In the genomic region with DNA sequence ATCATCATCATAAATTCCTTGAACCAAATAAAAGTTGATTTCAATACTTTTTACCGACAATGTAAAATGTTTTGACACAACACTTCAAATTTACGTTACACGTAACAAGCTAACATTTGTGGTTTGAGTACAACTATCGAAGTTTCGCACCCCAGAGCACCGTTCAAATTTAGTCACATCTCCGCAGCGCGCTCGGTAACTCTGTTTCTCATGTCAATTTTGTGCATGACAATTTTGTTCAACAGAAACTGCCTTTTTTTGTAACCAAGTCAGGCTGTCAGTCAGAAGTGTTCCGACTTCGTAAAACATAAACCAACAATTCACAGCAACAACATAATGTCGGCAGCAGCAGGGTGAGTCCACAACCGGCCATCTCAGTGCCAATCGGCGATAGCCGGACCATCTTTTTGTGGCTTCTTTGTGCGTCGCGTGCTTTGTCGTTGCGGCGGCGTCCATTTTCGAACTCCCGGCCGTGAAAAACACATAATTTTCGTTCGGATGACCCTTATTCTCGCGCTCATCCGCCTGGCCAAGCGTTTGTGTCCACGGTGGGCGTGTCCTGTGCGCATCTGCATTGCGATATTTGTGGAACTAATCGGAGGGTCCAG, we compare ENCODE assay signal across 1 fruit fly cellular context.
A peak's percentile ranks its signal among the peaks of the same experiment; 100 is the strongest.
TF ChIP-seq lines count a peak whose summit lies in the region.

p23 (plus strand) TSS at position 194 of the 608 bp plus-strand sequence.

TF ChIP-seq in whole organism, embryonic, 481 proteins besides CTCF, POLR2A, EP300 and RAD21 (continued from another document and continues in another):
- TF ChIP-seq Neu2 (GFP tag; optimal IDR thresholded peaks at IDR 0.05; lab: Kevin White, UChicago; ENCODE audit: borderline replicate concordance) = no peak
- TF ChIP-seq ERR (GFP tag; optimal IDR thresholded peaks at IDR 0.05; lab: Kevin White, UChicago) = peak; percentile 31
- TF ChIP-seq CG12942 (GFP tag; optimal IDR thresholded peaks at IDR 0.05; lab: Kevin White, UChicago) = no peak
- TF ChIP-seq Fer1 (GFP tag; optimal IDR thresholded peaks at IDR 0.05; lab: Kevin White, UChicago) = no peak
- no peak for TF ChIP-seq CG11456 (GFP tag; IDR thresholded peaks at IDR 0.05; lab: Robert Waterston, UW)
- TF ChIP-seq CG6654 (GFP tag; optimal IDR thresholded peaks at IDR 0.05; lab: Kevin White, UChicago) = no peak
- TF ChIP-seq D19A (tag; optimal IDR thresholded peaks at IDR 0.05; lab: Kevin White, UChicago) = no peak
- TF ChIP-seq CG14860 (GFP tag; IDR thresholded peaks at IDR 0.05; lab: Robert Waterston, UW; ENCODE audit: partially characterized antibody) = no peak; the same call in 2 of the 3 replicates
- TF ChIP-seq kah (GFP tag; optimal IDR thresholded peaks at IDR 0.05; lab: Kevin White, UChicago) = no peak
- peak; percentile 59 for TF ChIP-seq CG13624 (GFP tag; optimal IDR thresholded peaks at IDR 0.05; lab: Kevin White, UChicago)
- TF ChIP-seq gem (tag; optimal IDR thresholded peaks at IDR 0.05; lab: Kevin White, UChicago) = no peak
- TF ChIP-seq CG6854 (GFP tag; optimal IDR thresholded peaks at IDR 0.05; lab: Kevin White, UChicago) = no peak
- no peak for TF ChIP-seq Drgx (GFP tag; IDR thresholded peaks at IDR 0.05; lab: Robert Waterston, UW)
- TF ChIP-seq Xbp1 (GFP tag; optimal IDR thresholded peaks at IDR 0.05; lab: Kevin White, UChicago) = peak; percentile 10
- 0 out of 2 replicates have a peak, but pooled peaks have one; percentile 27 for TF ChIP-seq unc-4 (GFP tag; IDR thresholded peaks at IDR 0.05; lab: Robert Waterston, UW; ENCODE audit: partially characterized antibody)
- peak; percentile 27; the same call in 1 of the 2 replicates for TF ChIP-seq CG32532 (GFP tag; IDR thresholded peaks at IDR 0.05; lab: Robert Waterston, UW)
- TF ChIP-seq pita (GFP tag; optimal IDR thresholded peaks at IDR 0.05; lab: Kevin White, UChicago) = peak; percentile 94
- TF ChIP-seq Dip2 (GFP tag; IDR thresholded peaks at IDR 0.05; lab: Robert Waterston, UW) = no peak
- peak; percentile 32 for TF ChIP-seq gsb-n (tag; optimal IDR thresholded peaks at IDR 0.05; lab: Kevin White, UChicago)
- TF ChIP-seq cas (GFP tag; IDR thresholded peaks at IDR 0.05; lab: Robert Waterston, UW) = no peak
- TF ChIP-seq NfI (GFP tag; optimal IDR thresholded peaks at IDR 0.05; lab: Kevin White, UChicago) = peak; percentile 9
- no peak for TF ChIP-seq crol (GFP tag; IDR thresholded peaks at IDR 0.05; lab: Robert Waterston, UW)
- TF ChIP-seq Side (GFP tag; optimal IDR thresholded peaks at IDR 0.05; lab: Kevin White, UChicago) = peak; percentile 8
- TF ChIP-seq wor (GFP tag; IDR thresholded peaks at IDR 0.05; lab: Robert Waterston, UW) = no peak
- no peak for TF ChIP-seq CG12071 (GFP tag; optimal IDR thresholded peaks at IDR 0.05; lab: Kevin White, UChicago)
- peak; percentile 41 for TF ChIP-seq ewg (GFP tag; optimal IDR thresholded peaks at IDR 0.05; lab: Kevin White, UChicago)
- no peak for TF ChIP-seq CG2120 (GFP tag; optimal IDR thresholded peaks at IDR 0.05; lab: Kevin White, UChicago)
- no peak for TF ChIP-seq CG18476 (GFP tag; optimal IDR thresholded peaks at IDR 0.05; lab: Kevin White, UChicago)
- peak; percentile 83 for TF ChIP-seq Med (GFP tag; lab: Kevin White, UChicago)
- no peak for TF ChIP-seq CG6689 (GFP tag; IDR thresholded peaks at IDR 0.05; lab: Robert Waterston, UW)
- TF ChIP-seq HLHmδ (GFP tag; optimal IDR thresholded peaks at IDR 0.05; lab: Kevin White, UChicago) = no peak
- TF ChIP-seq Scr (GFP tag; IDR thresholded peaks at IDR 0.05; lab: Robert Waterston, UW; ENCODE audit: partially characterized antibody) = peak; percentile 43; the same call in 1 of the 2 replicates
- no peak for TF ChIP-seq CG12219 (GFP tag; optimal IDR thresholded peaks at IDR 0.05; lab: Kevin White, UChicago)
- TF ChIP-seq CG2129 (GFP tag; IDR thresholded peaks at IDR 0.05; lab: Robert Waterston, UW; ENCODE audit: partially characterized antibody) = no peak
- TF ChIP-seq CG17912 (GFP tag; optimal IDR thresholded peaks at IDR 0.05; lab: Kevin White, UChicago) = no peak
- TF ChIP-seq CG10565 (GFP tag; optimal IDR thresholded peaks at IDR 0.05; lab: Kevin White, UChicago) = no peak
- TF ChIP-seq pan (optimal IDR thresholded peaks at IDR 0.05; lab: Kevin White, UChicago) = no peak
- no peak for TF ChIP-seq pan (GFP tag; optimal IDR thresholded peaks at IDR 0.05 in 1 of 2, IDR thresholded peaks at IDR 0.05 in 1 of 2)
- no peak for TF ChIP-seq Deaf1 (tag; optimal IDR thresholded peaks at IDR 0.05; lab: Kevin White, UChicago)
- no peak for TF ChIP-seq CG11560 (tag; IDR thresholded peaks at IDR 0.05; lab: Robert Waterston, UW)
- TF ChIP-seq phol (tag; optimal IDR thresholded peaks at IDR 0.05; lab: Kevin White, UChicago) = peak; percentile 19
- peak; percentile 32; the same call in 1 of the 3 replicates for TF ChIP-seq row (GFP tag; IDR thresholded peaks at IDR 0.05; lab: Robert Waterston, UW)
- no peak for TF ChIP-seq fd3F (GFP tag; optimal IDR thresholded peaks at IDR 0.05; lab: Kevin White, UChicago)
- TF ChIP-seq CG9215 (GFP tag; IDR thresholded peaks at IDR 0.05; lab: Robert Waterston, UW) = no peak
- no peak for TF ChIP-seq Hr39 (optimal IDR thresholded peaks at IDR 0.05; lab: Kevin White, UChicago)
- no peak for TF ChIP-seq so (GFP tag; IDR thresholded peaks at IDR 0.05; lab: Robert Waterston, UW)
- TF ChIP-seq twi (tag; optimal IDR thresholded peaks at IDR 0.05; lab: Kevin White, UChicago) = no peak
- no peak for TF ChIP-seq BtbVII (GFP tag; optimal IDR thresholded peaks at IDR 0.05; lab: Kevin White, UChicago)
- no peak for TF ChIP-seq CG10979 (tag; optimal IDR thresholded peaks at IDR 0.05; lab: Kevin White, UChicago)
- no peak for TF ChIP-seq CG8388 (GFP tag; optimal IDR thresholded peaks at IDR 0.05; lab: Kevin White, UChicago)
- peak; percentile 87 for TF ChIP-seq MBD-R2 (GFP tag; IDR thresholded peaks at IDR 0.05; lab: Robert Waterston, UW)
- no peak for TF ChIP-seq cato (GFP tag; optimal IDR thresholded peaks at IDR 0.05; lab: Kevin White, UChicago; ENCODE audit: borderline replicate concordance)
- TF ChIP-seq ap (GFP tag; IDR thresholded peaks at IDR 0.05; lab: Robert Waterston, UW) = no peak
- TF ChIP-seq CG5953 (GFP tag; IDR thresholded peaks at IDR 0.05; lab: Robert Waterston, UW) = no peak
- TF ChIP-seq fru (optimal IDR thresholded peaks at IDR 0.05; lab: Kevin White, UChicago) = no peak
- no peak for TF ChIP-seq bab2 (GFP tag; optimal IDR thresholded peaks at IDR 0.05; lab: Kevin White, UChicago)
- TF ChIP-seq rib (GFP tag; IDR thresholded peaks at IDR 0.05; lab: Robert Waterston, UW) = no peak
- TF ChIP-seq slbo (GFP tag; IDR thresholded peaks at IDR 0.05; lab: Robert Waterston, UW) = no peak
- TF ChIP-seq eyg (GFP tag; optimal IDR thresholded peaks at IDR 0.05; lab: Kevin White, UChicago) = no peak
- TF ChIP-seq CG6683 (GFP tag; optimal IDR thresholded peaks at IDR 0.05; lab: Kevin White, UChicago) = no peak
- TF ChIP-seq Hmx (GFP tag; optimal IDR thresholded peaks at IDR 0.05; lab: Kevin White, UChicago) = no peak
- no peak for TF ChIP-seq CG10366 (GFP tag; IDR thresholded peaks at IDR 0.05; lab: Robert Waterston, UW)
- TF ChIP-seq Hr3 (GFP tag; optimal IDR thresholded peaks at IDR 0.05; lab: Kevin White, UChicago) = no peak
- no peak for TF ChIP-seq CG17568 (GFP tag; optimal IDR thresholded peaks at IDR 0.05; lab: Kevin White, UChicago)
- TF ChIP-seq CG14014 (GFP tag; IDR thresholded peaks at IDR 0.05; lab: Robert Waterston, UW) = no peak
- peak; percentile 90 for TF ChIP-seq CG9797 (GFP tag; optimal IDR thresholded peaks at IDR 0.05; lab: Kevin White, UChicago)
- no peak for TF ChIP-seq CG14667 (GFP tag; IDR thresholded peaks at IDR 0.05; lab: Robert Waterston, UW)
- TF ChIP-seq CG1832 (GFP tag; optimal IDR thresholded peaks at IDR 0.05; lab: Kevin White, UChicago) = no peak
- no peak for TF ChIP-seq sc (optimal IDR thresholded peaks at IDR 0.05; lab: Kevin White, UChicago)
- no peak for TF ChIP-seq sc (GFP tag; optimal IDR thresholded peaks at IDR 0.05; lab: Kevin White, UChicago)
- TF ChIP-seq CG7745 (tag; optimal IDR thresholded peaks at IDR 0.05; lab: Kevin White, UChicago) = no peak
- no peak for TF ChIP-seq ash1 (GFP tag; optimal IDR thresholded peaks at IDR 0.05; lab: Kevin White, UChicago)
- TF ChIP-seq pum (GFP tag; optimal IDR thresholded peaks at IDR 0.05; lab: Kevin White, UChicago) = no peak
- no peak for TF ChIP-seq kni (GFP tag; optimal IDR thresholded peaks at IDR 0.05; lab: Kevin White, UChicago)
- TF ChIP-seq abd-A (tag; optimal IDR thresholded peaks at IDR 0.05; lab: Kevin White, UChicago) = no peak
- no peak for TF ChIP-seq Hey (tag; optimal IDR thresholded peaks at IDR 0.05; lab: Kevin White, UChicago)
- no peak for TF ChIP-seq her (GFP tag; optimal IDR thresholded peaks at IDR 0.05; lab: Kevin White, UChicago)
- peak; percentile 57 for TF ChIP-seq BEAF-32 (GFP tag; optimal IDR thresholded peaks at IDR 0.05; lab: Kevin White, UChicago)
- TF ChIP-seq CG1529 (GFP tag; optimal IDR thresholded peaks at IDR 0.05; lab: Kevin White, UChicago) = no peak
- TF ChIP-seq Aef1 (GFP tag; IDR thresholded peaks at IDR 0.05; lab: Robert Waterston, UW) = no peak
- TF ChIP-seq CG31388 (GFP tag; optimal IDR thresholded peaks at IDR 0.05; lab: Kevin White, UChicago) = no peak
- TF ChIP-seq br (optimal IDR thresholded peaks at IDR 0.05; lab: Kevin White, UChicago) = no peak
- TF ChIP-seq Ravus (GFP tag; IDR thresholded peaks at IDR 0.05; lab: Robert Waterston, UW) = no peak
- no peak for TF ChIP-seq Hr51 (GFP tag; optimal IDR thresholded peaks at IDR 0.05; lab: Kevin White, UChicago)
- TF ChIP-seq Bgb (GFP tag; IDR thresholded peaks at IDR 0.05; lab: Robert Waterston, UW; ENCODE audit: partially characterized antibody) = peak; percentile 83
- TF ChIP-seq cg (GFP tag; optimal IDR thresholded peaks at IDR 0.05; lab: Kevin White, UChicago) = no peak
- TF ChIP-seq CG10321 (GFP tag; IDR thresholded peaks at IDR 0.05; lab: Robert Waterston, UW) = no peak
- TF ChIP-seq Xrp1 (GFP tag; IDR thresholded peaks at IDR 0.05; lab: Robert Waterston, UW) = no peak
- no peak for TF ChIP-seq Adf1 (GFP tag; IDR thresholded peaks at IDR 0.05; lab: Robert Waterston, UW)
- TF ChIP-seq TFAM (GFP tag; optimal IDR thresholded peaks at IDR 0.05; lab: Kevin White, UChicago) = no peak
- no peak for TF ChIP-seq Max (GFP tag; optimal IDR thresholded peaks at IDR 0.05; lab: Kevin White, UChicago)
- TF ChIP-seq tll (GFP tag; optimal IDR thresholded peaks at IDR 0.05; lab: Kevin White, UChicago) = peak in 1 of 2 experiments; percentile 57
- TF ChIP-seq CG17802 (tag; optimal IDR thresholded peaks at IDR 0.05; lab: Kevin White, UChicago) = no peak
- no peak for TF ChIP-seq sr (GFP tag; IDR thresholded peaks at IDR 0.05; lab: Robert Waterston, UW)
- TF ChIP-seq E2f1 (GFP tag; IDR thresholded peaks at IDR 0.05; lab: Robert Waterston, UW) = no peak
- TF ChIP-seq Nf-YA (GFP tag; IDR thresholded peaks at IDR 0.05; lab: Robert Waterston, UW) = no peak
- no peak for TF ChIP-seq peb (GFP tag; IDR thresholded peaks at IDR 0.05; lab: Robert Waterston, UW)
- TF ChIP-seq lola (GFP tag; optimal IDR thresholded peaks at IDR 0.05; lab: Kevin White, UChicago) = no peak
- TF ChIP-seq E2f2 (GFP tag; IDR thresholded peaks at IDR 0.05; lab: Robert Waterston, UW) = peak; percentile 50; the same call in 1 of the 2 replicates
- peak; percentile 58 for TF ChIP-seq Sry-δ (GFP tag; optimal IDR thresholded peaks at IDR 0.05; lab: Kevin White, UChicago)
- no peak for TF ChIP-seq esg (GFP tag; conservative IDR thresholded peaks at IDR 0.05; lab: Robert Waterston, UW)
- TF ChIP-seq Stat92E (GFP tag; optimal IDR thresholded peaks at IDR 0.05; lab: Kevin White, UChicago) = no peak
- TF ChIP-seq CG32772 (GFP tag; IDR thresholded peaks at IDR 0.05; lab: Robert Waterston, UW) = no peak
- no peak for TF ChIP-seq Optix (GFP tag; IDR thresholded peaks at IDR 0.05; lab: Robert Waterston, UW)
- TF ChIP-seq Gsc (GFP tag; IDR thresholded peaks at IDR 0.05; lab: Robert Waterston, UW) = no peak
- no peak for TF ChIP-seq CG10274 (GFP tag; optimal IDR thresholded peaks at IDR 0.05; lab: Kevin White, UChicago)
- TF ChIP-seq CG10147 (GFP tag; optimal IDR thresholded peaks at IDR 0.05; lab: Kevin White, UChicago) = no peak
- TF ChIP-seq Nf-YB (GFP tag; optimal IDR thresholded peaks at IDR 0.05; lab: Kevin White, UChicago) = peak; percentile 9
- TF ChIP-seq ato (GFP tag; IDR thresholded peaks at IDR 0.05; lab: Robert Waterston, UW; ENCODE audit: partially characterized antibody) = no peak
- no peak for TF ChIP-seq CG1602 (GFP tag; optimal IDR thresholded peaks at IDR 0.05; lab: Kevin White, UChicago)
- TF ChIP-seq Mad (GFP tag; optimal IDR thresholded peaks at IDR 0.05; lab: Kevin White, UChicago) = no peak
- no peak for TF ChIP-seq CG13424 (tag; optimal IDR thresholded peaks at IDR 0.05; lab: Kevin White, UChicago)
- peak; percentile 66 for TF ChIP-seq CG14710 (tag; optimal IDR thresholded peaks at IDR 0.05; lab: Kevin White, UChicago)
- TF ChIP-seq wdn (GFP tag; IDR thresholded peaks at IDR 0.05; lab: Robert Waterston, UW) = no peak
- no peak for TF ChIP-seq CG3726 (GFP tag; IDR thresholded peaks at IDR 0.05; lab: Robert Waterston, UW)
- TF ChIP-seq chn (GFP tag; optimal IDR thresholded peaks at IDR 0.05; lab: Kevin White, UChicago) = no peak
- no peak for TF ChIP-seq CG6813 (GFP tag; optimal IDR thresholded peaks at IDR 0.05; lab: Kevin White, UChicago)
- no peak for TF ChIP-seq CG6175 (GFP tag; IDR thresholded peaks at IDR 0.05; lab: Robert Waterston, UW)
- TF ChIP-seq sd (tag; optimal IDR thresholded peaks at IDR 0.05; lab: Kevin White, UChicago) = peak; percentile 82
- TF ChIP-seq CG31441 (GFP tag; IDR thresholded peaks at IDR 0.05; lab: Robert Waterston, UW) = no peak
- no peak for TF ChIP-seq CG7372 (GFP tag; IDR thresholded peaks at IDR 0.05; lab: Robert Waterston, UW)
- no peak for TF ChIP-seq al (GFP tag; IDR thresholded peaks at IDR 0.05; lab: Robert Waterston, UW)
- TF ChIP-seq pfk (GFP tag; optimal IDR thresholded peaks at IDR 0.05; lab: Kevin White, UChicago) = no peak
- no peak for TF ChIP-seq CG11696 (GFP tag; IDR thresholded peaks at IDR 0.05; lab: Robert Waterston, UW)
- TF ChIP-seq NC2α (GFP tag; optimal IDR thresholded peaks at IDR 0.05; lab: Kevin White, UChicago) = no peak
- no peak for TF ChIP-seq CG12744 (GFP tag; optimal IDR thresholded peaks at IDR 0.05; lab: Kevin White, UChicago)
- no peak for TF ChIP-seq org-1 (GFP tag; optimal IDR thresholded peaks at IDR 0.05; lab: Kevin White, UChicago)
- TF ChIP-seq CG33213 (GFP tag; optimal IDR thresholded peaks at IDR 0.05; lab: Kevin White, UChicago) = peak; percentile 69
- no peak for TF ChIP-seq CG16863 (GFP tag; optimal IDR thresholded peaks at IDR 0.05; lab: Kevin White, UChicago)
- TF ChIP-seq nerfin-1 (tag; optimal IDR thresholded peaks at IDR 0.05; lab: Kevin White, UChicago) = peak; percentile 84
- TF ChIP-seq B-H2 (GFP tag; optimal IDR thresholded peaks at IDR 0.05; lab: Kevin White, UChicago) = no peak
